Fruit fly (Drosophila melanogaster): ENCODE data around the gene CG33543.

dm6 chr2L:2013057-2013456 lies 6.9 kb upstream of the CG33543 start:
- TF ChIP-seq Mnt (GFP tag; optimal IDR thresholded peaks at IDR 0.05) (no peak), Hr96 (GFP tag; optimal IDR thresholded peaks at IDR 0.05) (no peak), kay (GFP tag; ENCODE audit: borderline replicate concordance) (no peak), Crg-1 (GFP tag; optimal IDR thresholded peaks at IDR 0.05) (no peak), Clk (GFP tag; optimal IDR thresholded peaks at IDR 0.05) (no peak), tj (GFP tag; optimal IDR thresholded peaks at IDR 0.05) (peak; percentile 83), CG5204 (GFP tag; optimal IDR thresholded peaks at IDR 0.05) (no peak), CG14711 (tag; optimal IDR thresholded peaks at IDR 0.05) (no peak), pad (GFP tag; optimal IDR thresholded peaks at IDR 0.05) (no peak), CG1620 (GFP tag; optimal IDR thresholded peaks at IDR 0.05) (no peak), cic (GFP tag; optimal IDR thresholded peaks at IDR 0.05) (no peak), CG12768 (GFP tag; optimal IDR thresholded peaks at IDR 0.05) (no peak), CG11617 (GFP tag; optimal IDR thresholded peaks at IDR 0.05) (no peak), ovo (GFP tag; optimal IDR thresholded peaks at IDR 0.05) (no peak)

Measured in whole organism, adult.